Worm (Caenorhabditis elegans): ENCODE data around the gene srd-19.
"Not testable (repeated sequence)": the region's sequence is repeated elsewhere in the genome, so short reads cannot be mapped to it uniquely, and the experiment has no call there.

DNA sequence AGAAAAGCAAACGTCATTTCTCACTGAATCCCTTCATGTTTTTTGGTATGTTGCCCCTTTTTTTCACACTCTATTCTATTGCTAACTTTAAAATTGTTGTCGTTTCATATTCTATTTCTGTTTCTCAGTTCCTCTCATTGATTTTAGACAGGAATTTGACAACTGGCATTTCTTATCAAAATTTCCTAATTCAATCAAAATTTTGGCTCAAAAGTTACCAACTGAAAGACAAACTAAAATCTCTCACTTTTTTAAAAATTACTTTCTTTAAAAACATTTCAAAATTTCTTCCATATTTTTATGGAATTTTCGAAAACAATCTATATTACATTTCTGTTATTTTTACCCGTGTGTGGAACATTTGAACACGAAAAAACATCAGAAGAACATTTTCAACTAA is 15.0 kb upstream of the srd-19 start, which contains the start of gene Y2H9A.6:
- not testable (repeated sequence) for TF ChIP-seq flt-1 (GFP tag; IDR thresholded peaks at IDR 0.05); ztf-23 (GFP tag; IDR thresholded peaks at IDR 0.05); cog-1 (tag; optimal IDR thresholded peaks at IDR 0.05)

Measured in whole organism, midembryonic.